Worm (Caenorhabditis elegans) whole organism, L1 larva: Measurements from ENCODE around the gene F49C12.7.

ENCODE experiments used
- C04F5.9 ChIP-seq: sonication (generic microtip); optimal IDR thresholded peaks from 2 replicates; lab custom pipeline; 2016; ENCODE audit warnings: missing genetic modification characterization, missing compliant biosample characterization
- dpl-1 ChIP-seq, 3 experiments: fragments of 150-350 bp in 2 of 3; sonication (generic microtip) in 1 of 3; optimal IDR thresholded peaks; 2 replicates each; lab custom pipeline; 2014 to 2017; ENCODE audit warnings: missing biosample characterization in 3 of 3, missing genetic modification characterization in 3 of 3, missing genetic modification reagents in 3 of 3
- egl-27 ChIP-seq, 2 experiments: fragments of 150-350 bp in 1 of 2; sonication (generic microtip); optimal IDR thresholded peaks; 3 replicates each; lab custom pipeline; 2017 to 2018; ENCODE audit warnings: missing biosample characterization in 2 of 2, missing genetic modification characterization in 2 of 2, missing genetic modification reagents in 2 of 2
- elt-3 ChIP-seq, 6 experiments: fragments of 150-350 bp in 1 of 6; sonication (generic microtip); optimal IDR thresholded peaks; 2 replicates each; lab custom pipeline; 2017 to 2018; ENCODE audit warnings: missing biosample characterization in 6 of 6, missing genetic modification characterization in 6 of 6, inconsistent platforms in 1 of 6
- ets-5 ChIP-seq: fragments of 200-800 bp; sonication (Bioruptor generic); IDR thresholded peaks from 2 replicates; pipeline ENCODE4 v1.3.6; 2022; ENCODE audit warnings: missing genetic modification characterization, missing compliant biosample characterization
- hlh-4 ChIP-seq: sonication (generic microtip); optimal IDR thresholded peaks from 2 replicates; lab custom pipeline; 2016; ENCODE audit warnings: mild to moderate bottlenecking, missing genetic modification characterization, missing compliant biosample characterization
- jun-1 ChIP-seq: fragments of 150-350 bp; optimal IDR thresholded peaks from 2 replicates; lab custom pipeline; 2014; ENCODE audit warnings: missing biosample characterization, missing genetic modification reagents, missing genetic modification characterization
- mab-9 ChIP-seq: fragments of 200-800 bp; sonication (Bioruptor generic); IDR thresholded peaks from 2 replicates; pipeline ENCODE4 v1.3.6; 2022; ENCODE audit warnings: missing genetic modification reagents, missing genetic modification characterization, missing compliant biosample characterization
- nhr-19 ChIP-seq: fragments of 200-800 bp; sonication (Bioruptor generic); conservative IDR thresholded peaks from 2 replicates; pipeline ENCODE4 v1.3.6; 2022; ENCODE audit warnings: missing genetic modification characterization, missing compliant biosample characterization
- nhr-90 ChIP-seq: sonication (generic microtip); optimal IDR thresholded peaks from 2 replicates; lab custom pipeline; 2016; ENCODE audit warnings: mild to moderate bottlenecking, missing genetic modification characterization, missing compliant biosample characterization; ENCODE audit not compliant: poor library complexity

ce11 chrIV:9264513-9264912 lies 48.2 kb downstream of the F49C12.7 start:
- no peak for TF ChIP-seq dpl-1 (GFP tag; optimal IDR thresholded peaks at IDR 0.05; lab: Kevin White, UChicago)
- no peak for TF ChIP-seq nhr-90 (tag; lab: Kevin White, UChicago)
- TF ChIP-seq nhr-19 (GFP tag; lab: Robert Waterston, UW) = no peak
- no peak for TF ChIP-seq hlh-4 (tag; lab: Kevin White, UChicago)
- no peak for TF ChIP-seq ets-5 (GFP tag; lab: Robert Waterston, UW)
- no peak for TF ChIP-seq C04F5.9 (tag; lab: Kevin White, UChicago)
- no peak for TF ChIP-seq elt-3 (tag; optimal IDR thresholded peaks at IDR 0.05; lab: Kevin White, UChicago)
- TF ChIP-seq mab-9 (GFP tag; lab: Robert Waterston, UW) = no peak
- TF ChIP-seq egl-27 (tag; optimal IDR thresholded peaks at IDR 0.05; lab: Kevin White, UChicago) = no peak
- TF ChIP-seq jun-1 (tag; lab: Kevin White, UChicago) = no peak
